Worm (Caenorhabditis elegans): ENCODE data around the gene F09E10.7.

- TF ChIP-seq ceh-22 (tag; optimal IDR thresholded peaks at IDR 0.05) (no peak), hlh-30 (tag; optimal IDR thresholded peaks at IDR 0.05; ENCODE audit: insufficient read depth) (no peak), madf-2 (tag; optimal IDR thresholded peaks at IDR 0.05) (no peak), elt-4 (tag; optimal IDR thresholded peaks at IDR 0.05) (no peak), fax-1 (tag; optimal IDR thresholded peaks at IDR 0.05) (no peak), hlh-8 (tag; optimal IDR thresholded peaks at IDR 0.05) (no peak), pqm-1 (tag; optimal IDR thresholded peaks at IDR 0.05) (no peak), Y22D7AL.16 (tag; optimal IDR thresholded peaks at IDR 0.05) (no peak)
Observed at ce11 chrX:1458793-1459192, 42.9 kb downstream of the F09E10.7 start, which contains the start of gene D1005.2.
